Worm (Caenorhabditis elegans) whole organism, L3 larva: ENCODE measurements around the gene rab-1.

Source experiments
- R02D3.7 ChIP-seq: fragments of 150-350 bp; optimal IDR thresholded peaks from 2 replicates; lab custom pipeline; 2014; ENCODE audit warnings: missing biosample characterization, missing genetic modification characterization
- aly-2 ChIP-seq: fragments of 150-350 bp; optimal IDR thresholded peaks from 2 replicates; lab custom pipeline; 2014; ENCODE audit warnings: missing biosample characterization, missing genetic modification characterization
- egl-27 ChIP-seq: sonication (generic microtip); optimal IDR thresholded peaks from 4 replicates; lab custom pipeline; 2017; ENCODE audit warnings: missing biosample characterization, missing genetic modification reagents, missing genetic modification characterization
- elt-2 ChIP-seq: sonication (generic microtip); optimal IDR thresholded peaks from 2 replicates; lab custom pipeline; 2016; ENCODE audit warnings: missing genetic modification reagents, mild to moderate bottlenecking, missing genetic modification characterization, missing compliant biosample characterization
- unc-39 ChIP-seq: sonication (generic microtip); optimal IDR thresholded peaks from 4 replicates; lab custom pipeline; 2017; ENCODE audit warnings: missing biosample characterization, missing genetic modification characterization
- zag-1 ChIP-seq: fragments of 150-350 bp; optimal IDR thresholded peaks from 2 replicates; lab custom pipeline; 2014; ENCODE audit warnings: missing biosample characterization, missing genetic modification characterization

ce11 chrV:1263078-1263732 is 584 bp downstream of the rab-1 start:
- TF ChIP-seq unc-39 (tag; lab: Kevin White, UChicago) (no peak), R02D3.7 (tag; lab: Kevin White, UChicago) (no peak), egl-27 (tag; lab: Kevin White, UChicago) (no peak), elt-2 (no peak), aly-2 (tag; lab: Kevin White, UChicago) (no peak), zag-1 (no peak)
